Fruit fly (Drosophila melanogaster) whole organism, embryonic: ENCODE results near the gene RtcB.

Experiments used
- CG10209 ChIP-seq: fragments of 200-800 bp; sonication (Bioruptor generic); optimal IDR thresholded peaks from 3 replicates; lab custom pipeline; 2017; ENCODE audit warnings: missing biosample characterization, mild to moderate bottlenecking, missing genetic modification characterization, missing genetic modification reagents
- CG10366 ChIP-seq: fragments of 200-800 bp; sonication (Bioruptor generic); IDR thresholded peaks from 2 replicates; pipeline ENCODE4 v1.3.6; 2022; ENCODE audit warnings: missing biosample characterization, missing genetic modification characterization
- CG10431 ChIP-seq: fragments of 200-800 bp; sonication (Bioruptor generic); optimal IDR thresholded peaks from 3 replicates; lab custom pipeline; 2018; ENCODE audit warnings: missing biosample characterization, mild to moderate bottlenecking, missing genetic modification characterization
- CG11085 ChIP-seq: fragments of 200-800 bp; sonication (Bioruptor generic); IDR thresholded peaks from 2 replicates; pipeline ENCODE4 v1.3.6; 2022; ENCODE audit warnings: missing biosample characterization, missing genetic modification characterization
- CG11456 ChIP-seq: fragments of 200-800 bp; sonication (Bioruptor generic); IDR thresholded peaks from 3 replicates; pipeline ENCODE4 v1.3.6; 2022; ENCODE audit warnings: missing biosample characterization, missing genetic modification characterization
- CG12391 ChIP-seq: fragments of 200-800 bp; sonication (Bioruptor generic); optimal IDR thresholded peaks from 3 replicates; lab custom pipeline; 2018; ENCODE audit warnings: missing biosample characterization, mild to moderate bottlenecking, missing genetic modification characterization, moderate library complexity
- CG12744 ChIP-seq: fragments of 200-800 bp; sonication (Bioruptor generic); optimal IDR thresholded peaks from 2 replicates; lab custom pipeline; 2016; ENCODE audit warnings: missing biosample characterization, missing genetic modification characterization
- CG14014 ChIP-seq: fragments of 200-800 bp; sonication (Bioruptor generic); IDR thresholded peaks from 2 replicates; pipeline ENCODE4 v1.3.6; 2022; ENCODE audit warnings: missing biosample characterization, missing genetic modification characterization
- CG14860 ChIP-seq: fragments of 200-800 bp; sonication (Bioruptor generic); IDR thresholded peaks from 3 replicates; pipeline ENCODE4 v1.3.6; 2022; ENCODE audit warnings: missing biosample characterization, missing genetic modification characterization; ENCODE audit not compliant: partially characterized antibody
- CG15696 ChIP-seq: fragments of 200-800 bp; sonication (Bioruptor generic); optimal IDR thresholded peaks from 2 replicates; lab custom pipeline; 2019; ENCODE audit warnings: missing biosample characterization, mild to moderate bottlenecking, missing genetic modification characterization, moderate library complexity
- CG16815 ChIP-seq: fragments of 200-800 bp; sonication (Bioruptor generic); optimal IDR thresholded peaks from 3 replicates; lab custom pipeline; 2017; ENCODE audit warnings: missing biosample characterization, mild to moderate bottlenecking, missing genetic modification characterization
- CG17328 ChIP-seq: fragments of 200-800 bp; sonication (Bioruptor generic); IDR thresholded peaks from 2 replicates; pipeline ENCODE4 v1.3.6; 2022; ENCODE audit warnings: missing biosample characterization, missing genetic modification characterization
- CG17361 ChIP-seq: fragments of 200-800 bp; sonication (Bioruptor generic); IDR thresholded peaks from 3 replicates; pipeline ENCODE4 v1.3.6; 2022; ENCODE audit warnings: missing biosample characterization, missing genetic modification characterization
- CG17568 ChIP-seq: fragments of 200-800 bp; sonication (Bioruptor generic); optimal IDR thresholded peaks from 2 replicates; lab custom pipeline; 2018; ENCODE audit warnings: missing biosample characterization, mild to moderate bottlenecking, missing genetic modification characterization, moderate library complexity
- CG18599 ChIP-seq: fragments of 200-800 bp; sonication (Bioruptor generic); optimal IDR thresholded peaks from 3 replicates; lab custom pipeline; 2017; ENCODE audit warnings: missing biosample characterization, missing genetic modification characterization, mild to moderate bottlenecking, moderate library complexity, missing genetic modification reagents
- CG2116 ChIP-seq: fragments of 200-800 bp; sonication (Bioruptor generic); optimal IDR thresholded peaks from 3 replicates; lab custom pipeline; 2018; ENCODE audit warnings: missing biosample characterization, mild to moderate bottlenecking, missing genetic modification characterization
- CG32532 ChIP-seq: fragments of 200-800 bp; sonication (Bioruptor generic); IDR thresholded peaks from 2 replicates; pipeline ENCODE4 v1.3.6; 2022; ENCODE audit warnings: missing biosample characterization, missing genetic modification characterization
- CG3995 ChIP-seq: fragments of 200-800 bp; sonication (Bioruptor generic); optimal IDR thresholded peaks from 3 replicates; lab custom pipeline; 2016; ENCODE audit warnings: missing biosample characterization, missing genetic modification characterization
- CG7556 ChIP-seq: fragments of 200-800 bp; sonication (Bioruptor generic); optimal IDR thresholded peaks from 2 replicates; lab custom pipeline; 2017; ENCODE audit warnings: missing biosample characterization, mild to moderate bottlenecking, missing genetic modification characterization
- CG7745 ChIP-seq: fragments of 200-800 bp; sonication (Bioruptor generic); optimal IDR thresholded peaks from 2 replicates; lab custom pipeline; 2018; ENCODE audit warnings: missing biosample characterization, mild to moderate bottlenecking, missing genetic modification characterization, moderate library complexity
- CG7928 ChIP-seq: fragments of 200-800 bp; sonication (Bioruptor generic); optimal IDR thresholded peaks from 2 replicates; lab custom pipeline; 2017; ENCODE audit warnings: missing biosample characterization, mild to moderate bottlenecking, missing genetic modification characterization
- CG8359 ChIP-seq: fragments of 200-800 bp; sonication (Bioruptor generic); optimal IDR thresholded peaks from 2 replicates; lab custom pipeline; 2017; ENCODE audit warnings: missing biosample characterization, mild to moderate bottlenecking, missing genetic modification characterization, borderline replicate concordance
- CG9215 ChIP-seq: fragments of 200-800 bp; sonication (Bioruptor generic); IDR thresholded peaks from 2 replicates; pipeline ENCODE4 v1.3.6; 2022; ENCODE audit warnings: missing biosample characterization, missing genetic modification characterization
- CoRest ChIP-seq: fragments of 200-800 bp; sonication (Bioruptor generic); optimal IDR thresholded peaks from 3 replicates; lab custom pipeline; 2018; ENCODE audit warnings: missing biosample characterization, mild to moderate bottlenecking, missing genetic modification characterization, moderate library complexity
- Dip2 ChIP-seq: fragments of 200-800 bp; sonication (Bioruptor generic); IDR thresholded peaks from 2 replicates; pipeline ENCODE4 v1.3.6; 2022; ENCODE audit warnings: missing biosample characterization, missing genetic modification characterization
- Drgx ChIP-seq: fragments of 200-800 bp; sonication (Bioruptor generic); IDR thresholded peaks from 2 replicates; pipeline ENCODE4 v1.3.6; 2022; ENCODE audit warnings: missing biosample characterization, missing genetic modification characterization
- H15 ChIP-seq: fragments of 200-800 bp; sonication (Bioruptor generic); IDR thresholded peaks from 3 replicates; pipeline ENCODE4 v1.3.6; 2022; ENCODE audit warnings: missing biosample characterization, missing genetic modification characterization
- H2.0 ChIP-seq: fragments of 200-800 bp; sonication (Bioruptor generic); IDR thresholded peaks from 2 replicates; pipeline ENCODE4 v1.3.6; 2022; ENCODE audit warnings: missing biosample characterization, missing genetic modification characterization
- Jarid2 ChIP-seq: fragments of 200-800 bp; sonication (Bioruptor generic); optimal IDR thresholded peaks from 3 replicates; lab custom pipeline; 2017; ENCODE audit warnings: mild to moderate bottlenecking, missing biosample characterization, missing genetic modification reagents, missing genetic modification characterization
- NFAT ChIP-seq: fragments of 200-800 bp; sonication (Bioruptor generic); IDR thresholded peaks from 2 replicates; pipeline ENCODE4 v1.3.6; 2022; ENCODE audit warnings: missing biosample characterization, missing genetic modification characterization
- Opbp ChIP-seq: fragments of 200-800 bp; sonication (Bioruptor generic); IDR thresholded peaks from 3 replicates; pipeline ENCODE4 v1.3.6; 2022; ENCODE audit warnings: missing biosample characterization, missing genetic modification characterization; ENCODE audit not compliant: partially characterized antibody
- PHDP ChIP-seq: fragments of 200-800 bp; sonication (Bioruptor generic); optimal IDR thresholded peaks from 3 replicates; lab custom pipeline; 2018; ENCODE audit warnings: missing biosample characterization, mild to moderate bottlenecking, missing genetic modification characterization, moderate library complexity
- ase ChIP-seq: fragments of 200-800 bp; sonication (Bioruptor generic); IDR thresholded peaks from 3 replicates; pipeline ENCODE4 v1.3.6; 2022; ENCODE audit warnings: missing biosample characterization, missing genetic modification characterization
- bcd ChIP-seq: fragments of 200-800 bp; sonication (Bioruptor generic); optimal IDR thresholded peaks from 2 replicates; lab custom pipeline; 2017; ENCODE audit warnings: missing biosample characterization, mild to moderate bottlenecking, missing genetic modification characterization
- chn ChIP-seq: fragments of 200-800 bp; sonication (Bioruptor generic); optimal IDR thresholded peaks from 2 replicates; lab custom pipeline; 2016; ENCODE audit warnings: missing biosample characterization, missing genetic modification characterization
- croc ChIP-seq: fragments of 200-800 bp; sonication (Bioruptor generic); conservative IDR thresholded peaks from 3 replicates; pipeline ENCODE4 v1.3.6; 2022; ENCODE audit warnings: missing biosample characterization, missing genetic modification characterization
- danr ChIP-seq: fragments of 200-800 bp; sonication (Bioruptor generic); IDR thresholded peaks from 2 replicates; pipeline ENCODE4 v1.3.6; 2022; ENCODE audit warnings: missing biosample characterization, missing genetic modification characterization
- dm ChIP-seq: fragments of 200-800 bp; sonication (Bioruptor generic); optimal IDR thresholded peaks from 3 replicates; lab custom pipeline; 2016; ENCODE audit warnings: missing biosample characterization, missing genetic modification characterization
- dmrt11E ChIP-seq: fragments of 200-800 bp; sonication (Bioruptor generic); optimal IDR thresholded peaks from 3 replicates; lab custom pipeline; 2018; ENCODE audit warnings: missing biosample characterization, mild to moderate bottlenecking, missing genetic modification characterization, moderate library complexity
- dpn ChIP-seq, 2 experiments: fragments of 200-800 bp; sonication (Bioruptor generic); optimal IDR thresholded peaks; 3 replicates each; lab custom pipeline; 2016; ENCODE audit warnings: missing biosample characterization in 2 of 2, missing genetic modification characterization in 2 of 2
- en ChIP-seq: fragments of 200-800 bp; sonication (Bioruptor generic); optimal IDR thresholded peaks from 2 replicates; lab custom pipeline; 2016; ENCODE audit warnings: missing biosample characterization, missing genetic modification characterization
- lbe ChIP-seq: fragments of 200-800 bp; sonication (Bioruptor generic); optimal IDR thresholded peaks from 2 replicates; lab custom pipeline; 2016; ENCODE audit warnings: missing biosample characterization, mild to moderate bottlenecking, missing genetic modification characterization
- nerfin-2 ChIP-seq: fragments of 200-800 bp; sonication (Bioruptor generic); IDR thresholded peaks from 2 replicates; pipeline ENCODE4 v1.3.6; 2022; ENCODE audit warnings: missing biosample characterization, missing genetic modification characterization; ENCODE audit not compliant: partially characterized antibody
- shn ChIP-seq: fragments of 200-800 bp; sonication (Bioruptor generic); optimal IDR thresholded peaks from 3 replicates; lab custom pipeline; 2016; ENCODE audit warnings: missing biosample characterization, missing genetic modification characterization
- sisA ChIP-seq: fragments of 200-800 bp; sonication (Bioruptor generic); IDR thresholded peaks from 2 replicates; pipeline ENCODE4 v1.3.6; 2022; ENCODE audit warnings: missing biosample characterization, missing genetic modification characterization
- slou ChIP-seq: fragments of 200-800 bp; sonication (Bioruptor generic); optimal IDR thresholded peaks from 3 replicates; lab custom pipeline; 2016; ENCODE audit warnings: missing biosample characterization, missing genetic modification characterization
- sob ChIP-seq: fragments of 200-800 bp; sonication (Bioruptor generic); IDR thresholded peaks from 2 replicates; pipeline ENCODE4 v1.3.6; 2022; ENCODE audit warnings: missing biosample characterization, missing genetic modification characterization
- tna ChIP-seq: fragments of 200-800 bp; sonication (Bioruptor generic); IDR thresholded peaks from 2 replicates; pipeline ENCODE4 v1.3.6; 2022; ENCODE audit warnings: missing biosample characterization, missing genetic modification characterization; ENCODE audit not compliant: partially characterized antibody
- vfl ChIP-seq: fragments of 200-800 bp; sonication (Bioruptor generic); optimal IDR thresholded peaks from 2 replicates; lab custom pipeline; 2016; ENCODE audit warnings: missing biosample characterization, missing genetic modification characterization
- wor ChIP-seq: fragments of 200-800 bp; sonication (Bioruptor generic); IDR thresholded peaks from 2 replicates; pipeline ENCODE4 v1.3.6; 2022; ENCODE audit warnings: missing biosample characterization, missing genetic modification characterization

The RtcB gene

DNA sequence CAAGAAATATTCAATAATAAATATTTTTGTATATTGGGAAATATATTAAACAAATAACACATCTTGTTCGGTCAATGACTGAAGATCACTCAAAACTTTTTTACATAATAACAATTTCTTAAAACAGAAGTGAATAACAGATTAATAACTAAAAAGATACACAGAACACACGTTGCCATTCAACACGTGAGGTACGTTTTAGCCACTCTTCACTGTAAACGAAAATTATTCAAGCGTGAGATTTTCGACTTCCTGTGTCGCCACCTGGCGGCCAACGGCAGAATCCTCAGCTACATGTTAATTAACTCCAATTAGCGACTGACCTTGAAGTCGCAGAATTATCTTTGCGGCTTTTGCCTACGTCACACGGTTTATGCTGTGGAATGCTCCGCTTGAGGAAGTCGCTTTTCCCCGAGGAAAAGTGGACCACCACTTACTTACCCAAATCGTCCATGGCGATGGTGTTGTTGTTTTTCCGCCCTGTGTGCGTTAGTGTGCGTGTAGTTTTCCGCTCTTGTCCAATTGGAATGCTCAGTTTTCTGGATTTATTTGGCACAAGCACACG is 4.6 kb upstream of the RtcB start (continued):
- TF ChIP-seq CG14014 (GFP tag; lab: Robert Waterston, UW) = peak; percentile 74
- TF ChIP-seq danr (GFP tag; lab: Robert Waterston, UW) = peak; percentile 50; the same call in 1 of the 2 replicates
- TF ChIP-seq CG32532 = peak; percentile 83
- peak; percentile 76 for TF ChIP-seq PHDP (tag; lab: Kevin White, UChicago)
- TF ChIP-seq CG8359 (GFP tag; lab: Kevin White, UChicago) = peak; percentile 11
- TF ChIP-seq Dip2 (GFP tag; lab: Robert Waterston, UW) = no peak
- TF ChIP-seq dm (GFP tag; lab: Kevin White, UChicago) = no peak
- peak; percentile 12 for TF ChIP-seq lbe
- TF ChIP-seq sisA = peak; percentile 68
- TF ChIP-seq nerfin-2 (GFP tag; lab: Robert Waterston, UW) = no peak
- TF ChIP-seq ase = peak; percentile 75; the same call in 2 of the 3 replicates
- TF ChIP-seq Opbp = no peak
- TF ChIP-seq CG11085 (GFP tag; lab: Robert Waterston, UW) = peak; percentile 51
- TF ChIP-seq tna (GFP tag; lab: Robert Waterston, UW) = no peak
- TF ChIP-seq CG7928 (GFP tag; lab: Kevin White, UChicago) = no peak
- TF ChIP-seq CG10366 (GFP tag; lab: Robert Waterston, UW) = peak; percentile 53
- peak; percentile 79 for TF ChIP-seq CG17328 (GFP tag; lab: Robert Waterston, UW)
- peak; percentile 65 for TF ChIP-seq sob
- TF ChIP-seq CG16815 (GFP tag; lab: Kevin White, UChicago) = peak; percentile 53
- TF ChIP-seq shn (GFP tag; lab: Kevin White, UChicago) = peak; percentile 42
- TF ChIP-seq NFAT (GFP tag; lab: Robert Waterston, UW) = peak; percentile 77
- TF ChIP-seq CoRest = peak; percentile 76
- peak; percentile 80 for TF ChIP-seq CG18599 (GFP tag; lab: Kevin White, UChicago)
- TF ChIP-seq slou (GFP tag; lab: Kevin White, UChicago) = peak; percentile 44
- peak; percentile 58 to 64 for TF ChIP-seq dpn (GFP tag; optimal IDR thresholded peaks at IDR 0.05; lab: Kevin White, UChicago)
- peak; percentile 4 for TF ChIP-seq CG2116 (GFP tag; lab: Kevin White, UChicago)
- TF ChIP-seq CG14860 (GFP tag; lab: Robert Waterston, UW) = no peak
- TF ChIP-seq H2.0 (GFP tag; lab: Robert Waterston, UW) = peak; percentile 71
- TF ChIP-seq chn (GFP tag; lab: Kevin White, UChicago) = peak; percentile 37
- peak; percentile 54; the same call in 1 of the 2 replicates for TF ChIP-seq CG9215
- peak; percentile 57 for TF ChIP-seq CG10209 (GFP tag; lab: Kevin White, UChicago)
- peak; percentile 73 for TF ChIP-seq en (GFP tag; lab: Kevin White, UChicago)
- TF ChIP-seq dmrt11E (tag; lab: Kevin White, UChicago) = peak; percentile 63
- TF ChIP-seq croc (GFP tag; lab: Robert Waterston, UW) = 0 out of 3 replicates have a peak, but pooled peaks have one; percentile 35
- peak; percentile 40 for TF ChIP-seq vfl (GFP tag; lab: Kevin White, UChicago)
- peak; percentile 70 for TF ChIP-seq bcd (GFP tag; lab: Kevin White, UChicago)
- peak; percentile 22 for TF ChIP-seq Jarid2 (GFP tag; lab: Kevin White, UChicago)
- TF ChIP-seq CG11456 (GFP tag; lab: Robert Waterston, UW) = peak; percentile 70; the same call in 2 of the 3 replicates
- TF ChIP-seq CG12744 (GFP tag; lab: Kevin White, UChicago) = no peak
- TF ChIP-seq CG10431 = peak; percentile 48
- peak; percentile 60 for TF ChIP-seq CG15696
- peak; percentile 95 for TF ChIP-seq CG7745 (tag; lab: Kevin White, UChicago)
- TF ChIP-seq wor (GFP tag; lab: Robert Waterston, UW) = no peak
- peak; percentile 29 for TF ChIP-seq CG3995
- TF ChIP-seq H15 (GFP tag; lab: Robert Waterston, UW) = peak; percentile 38; the same call in 1 of the 3 replicates
- peak; percentile 74 for TF ChIP-seq CG12391 (tag; lab: Kevin White, UChicago)
- TF ChIP-seq CG17361 = peak; percentile 82
- TF ChIP-seq Drgx (GFP tag; lab: Robert Waterston, UW) = no peak
- TF ChIP-seq CG7556 (GFP tag; lab: Kevin White, UChicago) = peak; percentile 66
- peak; percentile 59 for TF ChIP-seq CG17568 (GFP tag; lab: Kevin White, UChicago)
